Worm (Caenorhabditis elegans) whole organism, L4/young adult: ENCODE data around the gene T13G4.1.

Experiments used
- dao-5 ChIP-seq: sonication (generic microtip); optimal IDR thresholded peaks from 2 replicates; lab custom pipeline; 2016; ENCODE audit warnings: missing genotype, missing genetic modification characterization, moderate library complexity, missing compliant biosample characterization
- him-1 ChIP-seq: sonication (generic microtip); optimal IDR thresholded peaks from 2 replicates; lab custom pipeline; 2016; ENCODE audit warnings: missing genotype, missing genetic modification reagents, missing genetic modification characterization, missing compliant biosample characterization

ce11 chrX:1206029-1206428, 13.1 kb downstream of the T13G4.1 start, which contains the start of gene T13G4.7:
- TF ChIP-seq dao-5 (tag; lab: Kevin White, UChicago) (no peak), him-1 (tag; lab: Kevin White, UChicago) (no peak)
